Fruit fly (Drosophila melanogaster) S2 (cell line): ENCODE measurements around the gene Cyp4c3.

ENCODE experiments used
- CG8478 ChIP-seq: fragments of >200 bp; optimal IDR thresholded peaks from 2 replicates; lab custom pipeline; 2018
- CTCF ChIP-seq, 2 experiments: fragments of >200 bp; optimal IDR thresholded peaks; 2 replicates each; lab custom pipeline; 2018

DNA sequence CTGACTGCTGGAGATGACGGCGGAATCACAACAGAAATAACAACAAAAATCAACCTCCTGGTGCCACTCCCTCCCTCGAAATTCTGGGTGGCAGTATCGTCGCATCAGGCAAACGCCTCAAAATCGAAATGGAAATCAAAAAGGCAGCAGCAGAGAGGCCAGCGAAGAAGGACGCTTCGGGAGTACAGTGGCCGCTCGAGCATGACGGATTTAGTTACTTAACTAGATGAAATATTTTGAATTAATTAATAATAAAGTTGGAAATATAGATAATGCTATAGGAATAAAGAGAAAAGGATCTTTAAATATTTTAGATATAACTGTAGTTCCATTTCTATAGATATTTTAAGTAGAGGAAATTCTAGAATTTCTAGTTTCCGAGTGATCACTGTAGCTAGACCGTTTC is 28.5 kb upstream of the Cyp4c3 start:
- TF ChIP-seq CTCF (optimal IDR thresholded peaks at IDR 0.05; lab: Kevin White, UChicago) (no peak), CG8478 (no peak)
